Fruit fly (Drosophila melanogaster) whole organism, adult: ENCODE measurements around the gene CG14237.

Source experiments
- CG1620 ChIP-seq: fragments of 200-800 bp; sonication (Bioruptor generic); optimal IDR thresholded peaks from 2 replicates; lab custom pipeline; 2016; ENCODE audit warnings: missing biosample characterization, missing genetic modification characterization
- CG5204 ChIP-seq: fragments of 200-800 bp; sonication (Bioruptor generic); optimal IDR thresholded peaks from 2 replicates; lab custom pipeline; 2016; ENCODE audit warnings: missing biosample characterization, missing genetic modification characterization
- CG7101 ChIP-seq: fragments of 200-800 bp; sonication (Bioruptor generic); optimal IDR thresholded peaks from 2 replicates; lab custom pipeline; 2018; ENCODE audit warnings: missing biosample characterization, mild to moderate bottlenecking, missing genetic modification characterization, moderate library complexity
- bab1 ChIP-seq: fragments of 200-800 bp; sonication (Bioruptor generic); optimal IDR thresholded peaks from 3 replicates; lab custom pipeline; 2019; ENCODE audit warnings: missing biosample characterization, mild to moderate bottlenecking, missing genetic modification characterization, moderate library complexity
- cic ChIP-seq: fragments of 200-800 bp; sonication (Bioruptor generic); optimal IDR thresholded peaks from 2 replicates; lab custom pipeline; 2017; ENCODE audit warnings: missing biosample characterization, mild to moderate bottlenecking, missing genetic modification characterization, moderate library complexity
- cnc ChIP-seq, 2 experiments: fragments of >200 bp; optimal IDR thresholded peaks; 2 replicates each; lab custom pipeline; 2017
- kay ChIP-seq: fragments of 200-800 bp; sonication (Bioruptor generic); peaks from one replicate; lab custom pipeline; 2016; ENCODE audit warnings: missing biosample characterization, missing genetic modification characterization, borderline replicate concordance
- toe ChIP-seq: fragments of 200-800 bp; sonication (Bioruptor generic); optimal IDR thresholded peaks from 2 replicates; lab custom pipeline; 2016; ENCODE audit warnings: missing biosample characterization, missing genetic modification characterization

dm6 chr3R:26500355-26500754 is 43.7 kb downstream of the CG14237 start:
- no peak for TF ChIP-seq toe (GFP tag; lab: Kevin White, UChicago)
- no peak for TF ChIP-seq CG5204
- TF ChIP-seq CG7101 (tag; lab: Kevin White, UChicago) = no peak
- no peak for TF ChIP-seq kay (GFP tag; lab: Kevin White, UChicago)
- TF ChIP-seq cnc (optimal IDR thresholded peaks at IDR 0.05; lab: Kevin White, UChicago) = no peak
- TF ChIP-seq cic (GFP tag; lab: Kevin White, UChicago) = no peak
- no peak for TF ChIP-seq CG1620
- TF ChIP-seq bab1 = no peak
